Fruit fly (Drosophila melanogaster) whole organism, embryonic: Measurements from ENCODE around the gene CG15142.

ENCODE experiments used
- Aef1 ChIP-seq: fragments of 200-800 bp; sonication (Bioruptor generic); IDR thresholded peaks from 3 replicates; pipeline ENCODE4 v1.3.6; 2022; ENCODE audit warnings: missing biosample characterization, missing genetic modification characterization
- Atf6 ChIP-seq: fragments of 200-800 bp; sonication (Bioruptor generic); IDR thresholded peaks from 2 replicates; pipeline ENCODE4 v1.3.6; 2022; ENCODE audit warnings: missing biosample characterization, missing genetic modification characterization
- CG10565 ChIP-seq: fragments of 200-800 bp; sonication (Bioruptor generic); optimal IDR thresholded peaks from 3 replicates; lab custom pipeline; 2016; ENCODE audit warnings: missing biosample characterization, mild to moderate bottlenecking, missing genetic modification characterization
- CG10959 ChIP-seq: fragments of 200-800 bp; sonication (Bioruptor generic); IDR thresholded peaks from 2 replicates; pipeline ENCODE4 v1.3.6; 2022; ENCODE audit warnings: missing biosample characterization, missing genetic modification characterization
- CG10979 ChIP-seq: fragments of 200-800 bp; sonication (Bioruptor generic); optimal IDR thresholded peaks from 2 replicates; lab custom pipeline; 2018; ENCODE audit warnings: missing biosample characterization, mild to moderate bottlenecking, missing genetic modification characterization, moderate library complexity
- CG11560 ChIP-seq: fragments of 200-800 bp; sonication (Bioruptor generic); IDR thresholded peaks from 3 replicates; pipeline ENCODE4 v1.3.6; 2022; ENCODE audit warnings: missing biosample characterization, missing genetic modification characterization
- CG11695 ChIP-seq: fragments of 200-800 bp; sonication (Bioruptor generic); IDR thresholded peaks from 3 replicates; pipeline ENCODE4 v1.3.6; 2022; ENCODE audit warnings: missing biosample characterization, missing genetic modification characterization
- CG12744 ChIP-seq: fragments of 200-800 bp; sonication (Bioruptor generic); optimal IDR thresholded peaks from 2 replicates; lab custom pipeline; 2016; ENCODE audit warnings: missing biosample characterization, missing genetic modification characterization
- CG13894 ChIP-seq: fragments of 200-800 bp; sonication (Bioruptor generic); optimal IDR thresholded peaks from 3 replicates; lab custom pipeline; 2018; ENCODE audit warnings: missing biosample characterization, mild to moderate bottlenecking, missing genetic modification characterization, moderate library complexity
- CG17186 ChIP-seq: fragments of 200-800 bp; sonication (Bioruptor generic); optimal IDR thresholded peaks from 3 replicates; lab custom pipeline; 2017; ENCODE audit warnings: missing biosample characterization, missing genetic modification reagents, missing genetic modification characterization
- CG17359 ChIP-seq: fragments of 200-800 bp; sonication (Bioruptor generic); optimal IDR thresholded peaks from 3 replicates; lab custom pipeline; 2018; ENCODE audit warnings: missing biosample characterization, mild to moderate bottlenecking, missing genetic modification characterization, moderate library complexity
- CG17612 ChIP-seq: fragments of 200-800 bp; sonication (Bioruptor generic); IDR thresholded peaks from 2 replicates; pipeline ENCODE4 v1.3.6; 2022; ENCODE audit warnings: missing biosample characterization, missing genetic modification characterization
- CG1792 ChIP-seq: fragments of 200-800 bp; sonication (Bioruptor generic); optimal IDR thresholded peaks from 2 replicates; lab custom pipeline; 2016; ENCODE audit warnings: missing biosample characterization, missing genetic modification characterization
- CG18476 ChIP-seq: fragments of 200-800 bp; sonication (Bioruptor generic); optimal IDR thresholded peaks from 2 replicates; lab custom pipeline; 2016; ENCODE audit warnings: missing biosample characterization, mild to moderate bottlenecking, missing genetic modification characterization
- CG2116 ChIP-seq: fragments of 200-800 bp; sonication (Bioruptor generic); optimal IDR thresholded peaks from 3 replicates; lab custom pipeline; 2018; ENCODE audit warnings: missing biosample characterization, mild to moderate bottlenecking, missing genetic modification characterization
- CG2129 ChIP-seq: fragments of 200-800 bp; sonication (Bioruptor generic); IDR thresholded peaks from 2 replicates; pipeline ENCODE4 v1.3.6; 2022; ENCODE audit warnings: missing biosample characterization, missing genetic modification characterization; ENCODE audit not compliant: partially characterized antibody
- CG30403 ChIP-seq: fragments of 200-800 bp; sonication (Bioruptor generic); optimal IDR thresholded peaks from 3 replicates; lab custom pipeline; 2016; ENCODE audit warnings: missing biosample characterization, missing genetic modification characterization
- CG3838 ChIP-seq: fragments of 200-800 bp; sonication (Bioruptor generic); optimal IDR thresholded peaks from 3 replicates; lab custom pipeline; 2016; ENCODE audit warnings: missing biosample characterization, missing genetic modification characterization
- CG43689 ChIP-seq: fragments of 200-800 bp; sonication (Bioruptor generic); IDR thresholded peaks from 2 replicates; pipeline ENCODE4 v1.3.6; 2022; ENCODE audit warnings: missing biosample characterization, missing genetic modification characterization
- CG6813 ChIP-seq: fragments of 200-800 bp; sonication (Bioruptor generic); optimal IDR thresholded peaks from 2 replicates; lab custom pipeline; 2017; ENCODE audit warnings: missing biosample characterization, missing genetic modification characterization, mild to moderate bottlenecking, moderate library complexity, missing genetic modification reagents
- CG8359 ChIP-seq: fragments of 200-800 bp; sonication (Bioruptor generic); optimal IDR thresholded peaks from 2 replicates; lab custom pipeline; 2017; ENCODE audit warnings: missing biosample characterization, mild to moderate bottlenecking, missing genetic modification characterization, borderline replicate concordance
- CG8478 ChIP-seq: fragments of >200 bp; optimal IDR thresholded peaks from 2 replicates; lab custom pipeline; 2018
- CG8765 ChIP-seq: fragments of 200-800 bp; sonication (Bioruptor generic); IDR thresholded peaks from 2 replicates; pipeline ENCODE4 v1.3.6; 2022; ENCODE audit warnings: missing biosample characterization, missing genetic modification characterization
- CG9215 ChIP-seq: fragments of 200-800 bp; sonication (Bioruptor generic); IDR thresholded peaks from 2 replicates; pipeline ENCODE4 v1.3.6; 2022; ENCODE audit warnings: missing biosample characterization, missing genetic modification characterization
- Dfd ChIP-seq, 2 experiments: fragments of >200 bp; optimal IDR thresholded peaks; 2 replicates each; lab custom pipeline; 2017; ENCODE audit warnings: missing biosample characterization in 2 of 2, missing genetic modification characterization in 2 of 2
- E2f2 ChIP-seq: fragments of 200-800 bp; sonication (Bioruptor generic); IDR thresholded peaks from 2 replicates; pipeline ENCODE4 v1.3.6; 2022; ENCODE audit warnings: missing biosample characterization, missing genetic modification characterization
- Elba2 ChIP-seq: fragments of 200-800 bp; sonication (Bioruptor generic); optimal IDR thresholded peaks from 3 replicates; lab custom pipeline; 2016; ENCODE audit warnings: missing biosample characterization, missing genetic modification characterization
- Hr39 ChIP-seq: fragments of >200 bp; optimal IDR thresholded peaks from 2 replicates; lab custom pipeline; 2017
- Jarid2 ChIP-seq: fragments of 200-800 bp; sonication (Bioruptor generic); optimal IDR thresholded peaks from 3 replicates; lab custom pipeline; 2017; ENCODE audit warnings: mild to moderate bottlenecking, missing biosample characterization, missing genetic modification reagents, missing genetic modification characterization
- Lim3 ChIP-seq: fragments of 200-800 bp; sonication (Bioruptor generic); IDR thresholded peaks from 2 replicates; pipeline ENCODE4 v1.3.6; 2022; ENCODE audit warnings: missing biosample characterization, missing genetic modification characterization
- Meics ChIP-seq: fragments of 200-800 bp; sonication (Bioruptor generic); optimal IDR thresholded peaks from 2 replicates; lab custom pipeline; 2017; ENCODE audit warnings: missing biosample characterization, mild to moderate bottlenecking, missing genetic modification characterization
- NK7.1 ChIP-seq: fragments of 200-800 bp; sonication (Bioruptor generic); optimal IDR thresholded peaks from 3 replicates; lab custom pipeline; 2016; ENCODE audit warnings: missing biosample characterization, missing genetic modification characterization
- Rx ChIP-seq: fragments of 200-800 bp; sonication (Bioruptor generic); IDR thresholded peaks from 2 replicates; pipeline ENCODE4 v1.3.6; 2022; ENCODE audit warnings: missing biosample characterization, missing genetic modification characterization
- Six4 ChIP-seq: fragments of 200-800 bp; sonication (Bioruptor generic); optimal IDR thresholded peaks from 2 replicates; lab custom pipeline; 2016; ENCODE audit warnings: missing biosample characterization, missing genetic modification characterization
- Taf1 ChIP-seq: fragments of 200-800 bp; sonication (Bioruptor generic); IDR thresholded peaks from 2 replicates; pipeline ENCODE4 v1.3.6; 2022; ENCODE audit warnings: missing biosample characterization, missing genetic modification characterization
- ara ChIP-seq: fragments of 200-800 bp; sonication (Bioruptor generic); IDR thresholded peaks from 2 replicates; pipeline ENCODE4 v1.3.6; 2022; ENCODE audit warnings: missing biosample characterization, missing genetic modification characterization
- bsh ChIP-seq, 2 experiments: fragments of 200-800 bp; sonication (Bioruptor generic); optimal IDR thresholded peaks; 2 replicates each; lab custom pipeline; 2017 to 2018; ENCODE audit warnings: mild to moderate bottlenecking in 2 of 2, missing biosample characterization in 2 of 2, missing genetic modification characterization in 2 of 2, moderate library complexity in 1 of 2
- dan ChIP-seq: fragments of 200-800 bp; sonication (Bioruptor generic); IDR thresholded peaks from 2 replicates; pipeline ENCODE4 v1.3.6; 2022; ENCODE audit warnings: missing biosample characterization, missing genetic modification characterization
- dimm ChIP-seq: fragments of 200-800 bp; sonication (Bioruptor generic); IDR thresholded peaks from 2 replicates; pipeline ENCODE4 v1.3.6; 2022; ENCODE audit warnings: missing biosample characterization, missing genetic modification characterization
- esg ChIP-seq: fragments of 200-800 bp; sonication (Bioruptor generic); conservative IDR thresholded peaks from 2 replicates; pipeline ENCODE4 v1.3.6; 2022; ENCODE audit warnings: missing biosample characterization, missing genetic modification characterization
- jigr1 ChIP-seq: fragments of 200-800 bp; sonication (Bioruptor generic); IDR thresholded peaks from 3 replicates; pipeline ENCODE4 v1.3.6; 2022; ENCODE audit warnings: missing biosample characterization, missing genetic modification characterization
- jing ChIP-seq: fragments of 200-800 bp; sonication (Bioruptor generic); optimal IDR thresholded peaks from 2 replicates; lab custom pipeline; 2018; ENCODE audit warnings: missing biosample characterization, mild to moderate bottlenecking, missing genetic modification characterization
- lbe ChIP-seq: fragments of 200-800 bp; sonication (Bioruptor generic); optimal IDR thresholded peaks from 2 replicates; lab custom pipeline; 2016; ENCODE audit warnings: missing biosample characterization, mild to moderate bottlenecking, missing genetic modification characterization
- lola ChIP-seq, 3 experiments: fragments of >200 bp in 2 of 3; fragments of 200-800 bp in 1 of 3; sonication (Bioruptor generic) in 1 of 3; optimal IDR thresholded peaks; 2 replicates each; lab custom pipeline; 2017 to 2019; ENCODE audit warnings: missing biosample characterization in 3 of 3, missing genetic modification characterization in 3 of 3, mild to moderate bottlenecking in 1 of 3, moderate library complexity in 1 of 3
- nerfin-2 ChIP-seq: fragments of 200-800 bp; sonication (Bioruptor generic); IDR thresholded peaks from 2 replicates; pipeline ENCODE4 v1.3.6; 2022; ENCODE audit warnings: missing biosample characterization, missing genetic modification characterization; ENCODE audit not compliant: partially characterized antibody
- pita ChIP-seq: fragments of 200-800 bp; sonication (Bioruptor generic); optimal IDR thresholded peaks from 2 replicates; lab custom pipeline; 2017; ENCODE audit warnings: missing biosample characterization, mild to moderate bottlenecking, missing genetic modification characterization
- sc ChIP-seq, 3 experiments: fragments of >200 bp in 2 of 3; fragments of 200-800 bp in 1 of 3; sonication (Bioruptor generic) in 1 of 3; optimal IDR thresholded peaks; 2 replicates in 2 of 3; 3 replicates in 1 of 3; lab custom pipeline; 2017; ENCODE audit warnings: mild to moderate bottlenecking in 1 of 3, missing biosample characterization in 1 of 3, missing genetic modification characterization in 1 of 3, missing genetic modification reagents in 1 of 3
- seq ChIP-seq: fragments of 200-800 bp; sonication (Bioruptor generic); IDR thresholded peaks from 2 replicates; pipeline ENCODE4 v1.3.6; 2022; ENCODE audit warnings: missing biosample characterization, missing genetic modification characterization
- yki ChIP-seq: fragments of >200 bp; optimal IDR thresholded peaks from 3 replicates; lab custom pipeline; 2018

CG15142 gene

DNA sequence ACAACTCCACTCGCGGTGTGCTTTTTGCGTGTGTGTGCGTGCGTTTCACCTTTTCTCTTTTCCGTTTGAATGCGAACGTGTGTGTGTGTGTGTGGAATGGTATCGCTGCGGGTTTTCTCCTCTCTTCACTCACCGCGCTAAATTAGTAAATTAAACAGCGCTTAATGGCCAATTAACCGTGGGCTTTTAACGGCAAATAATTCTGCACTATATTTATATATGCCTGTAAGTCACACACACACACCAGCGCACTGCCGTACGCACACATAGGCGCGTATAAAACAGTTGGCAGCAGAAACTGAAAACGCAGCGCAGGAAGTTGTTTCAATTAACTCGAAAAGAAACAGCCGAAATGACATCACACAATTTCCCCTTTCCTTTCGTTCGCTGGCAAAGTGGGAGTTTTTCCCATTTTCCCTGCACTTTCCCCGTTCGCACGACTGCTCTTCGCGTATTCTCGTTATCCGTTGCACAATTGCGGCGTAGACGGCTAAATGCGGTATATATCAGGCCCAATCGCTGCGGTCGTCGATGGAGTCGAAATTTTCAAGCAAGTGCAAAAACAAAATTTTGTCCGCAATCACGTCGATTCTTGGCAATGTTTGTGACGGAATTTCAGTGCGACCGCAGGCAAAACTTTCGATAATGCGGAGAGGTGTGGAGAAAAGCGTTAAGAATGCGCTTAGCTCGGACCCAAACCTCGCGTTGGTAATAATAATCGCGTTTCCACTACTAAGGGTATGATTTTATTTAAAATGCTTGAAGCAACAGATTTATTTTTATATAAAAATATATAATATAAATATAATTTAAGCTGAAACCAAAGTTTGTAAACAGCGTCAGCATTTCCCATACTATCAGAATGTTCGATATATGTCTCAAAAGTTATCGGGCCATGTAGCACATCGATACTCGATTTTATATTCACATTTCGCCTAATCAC, 25.8 kb downstream of the CG15142 start, which contains the start of gene BicD (continued):
- TF ChIP-seq CG6813 (GFP tag; lab: Kevin White, UChicago) = no peak
- TF ChIP-seq CG17612 (GFP tag; lab: Robert Waterston, UW) = 0 out of 2 replicates have a peak, but pooled peaks have one; percentile 7
- TF ChIP-seq Six4 (GFP tag; lab: Kevin White, UChicago) = no peak
- no peak for TF ChIP-seq Rx (GFP tag; lab: Robert Waterston, UW)
- TF ChIP-seq CG2129 (GFP tag; lab: Robert Waterston, UW) = no peak
- TF ChIP-seq CG10979 (tag; lab: Kevin White, UChicago) = no peak
- 0 out of 3 replicates have a peak, but pooled peaks have one; percentile 12 for TF ChIP-seq Aef1 (GFP tag; lab: Robert Waterston, UW)
- TF ChIP-seq Meics (GFP tag; lab: Kevin White, UChicago) = no peak
- no peak for TF ChIP-seq Hr39 (lab: Kevin White, UChicago)
- TF ChIP-seq bsh (GFP tag; optimal IDR thresholded peaks at IDR 0.05; lab: Kevin White, UChicago) = peak in 1 of 2 experiments; percentile 0
- no peak for TF ChIP-seq CG18476 (GFP tag; lab: Kevin White, UChicago)
- no peak for TF ChIP-seq CG43689 (GFP tag; lab: Robert Waterston, UW)
- no peak for TF ChIP-seq CG3838 (GFP tag; lab: Kevin White, UChicago)
- TF ChIP-seq CG8478 = no peak
- TF ChIP-seq Taf1 = no peak
- no peak for TF ChIP-seq NK7.1 (GFP tag; lab: Kevin White, UChicago)
- TF ChIP-seq pita = peak; percentile 65
- TF ChIP-seq jigr1 = no peak
- TF ChIP-seq CG1792 = no peak
- no peak for TF ChIP-seq seq
- TF ChIP-seq dan (GFP tag; lab: Robert Waterston, UW) = no peak
- TF ChIP-seq CG2116 (GFP tag; lab: Kevin White, UChicago) = peak; percentile 87
- no peak for TF ChIP-seq CG10565 (GFP tag; lab: Kevin White, UChicago)
- no peak for TF ChIP-seq CG10959 (GFP tag; lab: Robert Waterston, UW)
- TF ChIP-seq Lim3 = no peak
- TF ChIP-seq jing (GFP tag; lab: Kevin White, UChicago) = no peak
- peak; percentile 41; the same call in 1 of the 2 replicates for TF ChIP-seq E2f2 (GFP tag; lab: Robert Waterston, UW)
- TF ChIP-seq ara (GFP tag; lab: Robert Waterston, UW) = no peak
- no peak for TF ChIP-seq esg (GFP tag; lab: Robert Waterston, UW)
- peak; percentile 65 for TF ChIP-seq Jarid2
- TF ChIP-seq CG13894 (tag; lab: Kevin White, UChicago) = peak; percentile 51
- TF ChIP-seq Atf6 (GFP tag; lab: Robert Waterston, UW) = peak; percentile 17; the same call in 1 of the 2 replicates
- TF ChIP-seq nerfin-2 = peak; percentile 45
- TF ChIP-seq lola (GFP tag; optimal IDR thresholded peaks at IDR 0.05; lab: Kevin White, UChicago) = no peak
- no peak for TF ChIP-seq dimm
- peak; percentile 37 for TF ChIP-seq lbe (GFP tag; lab: Kevin White, UChicago)
- no peak for TF ChIP-seq CG9215
- peak; percentile 77 for TF ChIP-seq CG17186
- TF ChIP-seq Dfd (GFP tag; optimal IDR thresholded peaks at IDR 0.05; lab: Kevin White, UChicago) = no peak
- TF ChIP-seq CG8359 = no peak
- TF ChIP-seq CG30403 (GFP tag; lab: Kevin White, UChicago) = no peak
- TF ChIP-seq yki (lab: Kevin White, UChicago) = no peak
- no peak for TF ChIP-seq CG17359 (tag; lab: Kevin White, UChicago)
- no peak for TF ChIP-seq sc (optimal IDR thresholded peaks at IDR 0.05; lab: Kevin White, UChicago)
- TF ChIP-seq sc (GFP tag; optimal IDR thresholded peaks at IDR 0.05; lab: Kevin White, UChicago) = no peak
- 0 out of 3 replicates have a peak, but pooled peaks have one; percentile 15 for TF ChIP-seq CG11695 (GFP tag; lab: Robert Waterston, UW)
- no peak for TF ChIP-seq CG8765
- no peak for TF ChIP-seq CG12744 (GFP tag; lab: Kevin White, UChicago)
- TF ChIP-seq Elba2 = no peak
- TF ChIP-seq CG11560 (tag; lab: Robert Waterston, UW) = peak; percentile 97
